Worm (Caenorhabditis elegans) whole organism, L4/young adult: ENCODE data around the gene nhr-267.

Source experiments
- W03F9.2 ChIP-seq: fragments of 150-350 bp; optimal IDR thresholded peaks from 2 replicates; lab custom pipeline; 2014; ENCODE audit warnings: missing biosample characterization, missing genetic modification characterization
- dao-5 ChIP-seq: sonication (generic microtip); optimal IDR thresholded peaks from 2 replicates; lab custom pipeline; 2016; ENCODE audit warnings: missing genotype, missing genetic modification characterization, moderate library complexity, missing compliant biosample characterization
- him-1 ChIP-seq: sonication (generic microtip); optimal IDR thresholded peaks from 2 replicates; lab custom pipeline; 2016; ENCODE audit warnings: missing genotype, missing genetic modification reagents, missing genetic modification characterization, missing compliant biosample characterization

ce11 chrIV:9239151-9239550, 47.1 kb downstream of the nhr-267 start:
- TF ChIP-seq W03F9.2 (tag; lab: Kevin White, UChicago): no peak
- TF ChIP-seq him-1 (tag; lab: Kevin White, UChicago): no peak
- TF ChIP-seq dao-5: no peak
